Fruit fly (Drosophila melanogaster): ENCODE data around the gene tin.

DNA sequence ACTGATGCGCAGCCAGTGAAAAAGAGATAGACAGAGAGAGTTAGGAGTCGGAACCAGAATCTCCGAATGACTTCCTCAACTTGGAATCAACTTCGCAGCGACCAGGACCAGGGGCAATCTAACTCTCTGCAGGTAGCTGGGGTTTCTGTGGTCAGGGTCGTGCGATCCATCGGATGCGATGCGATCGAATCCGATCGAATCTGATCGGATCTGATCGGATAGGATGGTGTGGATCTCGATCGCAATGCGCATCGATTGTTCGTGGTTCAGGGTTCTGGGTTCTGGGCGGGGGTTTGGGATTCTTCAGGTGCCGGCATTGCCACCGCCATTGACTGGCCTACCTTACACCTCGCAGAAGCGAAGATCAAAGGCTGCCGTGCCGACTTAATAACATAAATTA lies 40.5 kb downstream of the tin start:
- TF ChIP-seq OdsH (GFP tag; optimal IDR thresholded peaks at IDR 0.05) (no peak), Eip93F (GFP tag; optimal IDR thresholded peaks at IDR 0.05) (no peak), CG6276 (GFP tag; optimal IDR thresholded peaks at IDR 0.05) (no peak), CG10631 (GFP tag; optimal IDR thresholded peaks at IDR 0.05) (no peak), ss (GFP tag; optimal IDR thresholded peaks at IDR 0.05) (no peak), CG8632 (GFP tag; optimal IDR thresholded peaks at IDR 0.05) (no peak), CG16779 (tag; optimal IDR thresholded peaks at IDR 0.05) (no peak), CG8319 (GFP tag; optimal IDR thresholded peaks at IDR 0.05) (no peak), Sox14 (GFP tag; optimal IDR thresholded peaks at IDR 0.05) (no peak), Ets21C (GFP tag; optimal IDR thresholded peaks at IDR 0.05) (no peak), fkh (GFP tag; optimal IDR thresholded peaks at IDR 0.05) (no peak)
